Fruit fly (Drosophila melanogaster) whole organism, embryonic: Measurements from ENCODE around the gene SMC1.
A peak's percentile ranks its signal among the peaks of the same experiment; 100 is the strongest.

Experiments used
- Awh ChIP-seq: fragments of 200-800 bp; sonication (Bioruptor generic); IDR thresholded peaks from 2 replicates; pipeline ENCODE4, ENCODE4 v1.3.6; 2022; ENCODE audit warnings: missing biosample characterization, missing genetic modification characterization
- Bdp1 ChIP-seq: fragments of 200-800 bp; sonication (Bioruptor generic); optimal IDR thresholded peaks from 3 replicates; lab custom pipeline; 2016; ENCODE audit warnings: missing biosample characterization, missing genetic modification characterization
- CG10366 ChIP-seq: fragments of 200-800 bp; sonication (Bioruptor generic); IDR thresholded peaks from 2 replicates; pipeline ENCODE4 v1.3.6; 2022; ENCODE audit warnings: missing biosample characterization, missing genetic modification characterization
- CG11398 ChIP-seq: fragments of 200-800 bp; sonication (Bioruptor generic); optimal IDR thresholded peaks from 2 replicates; lab custom pipeline; 2016; ENCODE audit warnings: missing biosample characterization, missing genetic modification characterization
- CG11695 ChIP-seq: fragments of 200-800 bp; sonication (Bioruptor generic); IDR thresholded peaks from 3 replicates; pipeline ENCODE4 v1.3.6; 2022; ENCODE audit warnings: missing biosample characterization, missing genetic modification characterization
- CG13775 ChIP-seq: fragments of 200-800 bp; sonication (Bioruptor generic); optimal IDR thresholded peaks from 3 replicates; lab custom pipeline; 2017; ENCODE audit warnings: missing biosample characterization, mild to moderate bottlenecking, missing genetic modification characterization
- CG13894 ChIP-seq: fragments of 200-800 bp; sonication (Bioruptor generic); optimal IDR thresholded peaks from 3 replicates; lab custom pipeline; 2018; ENCODE audit warnings: missing biosample characterization, mild to moderate bottlenecking, missing genetic modification characterization, moderate library complexity
- CG15269 ChIP-seq: fragments of 200-800 bp; sonication (Bioruptor generic); optimal IDR thresholded peaks from 2 replicates; lab custom pipeline; 2018; ENCODE audit warnings: missing biosample characterization, mild to moderate bottlenecking, missing genetic modification characterization, moderate library complexity
- CG1602 ChIP-seq: fragments of 200-800 bp; sonication (Bioruptor generic); optimal IDR thresholded peaks from 3 replicates; lab custom pipeline; 2016; ENCODE audit warnings: missing biosample characterization, missing genetic modification characterization
- CG17361 ChIP-seq: fragments of 200-800 bp; sonication (Bioruptor generic); IDR thresholded peaks from 3 replicates; pipeline ENCODE4 v1.3.6; 2022; ENCODE audit warnings: missing biosample characterization, missing genetic modification characterization
- CG3163 ChIP-seq: fragments of 200-800 bp; sonication (Bioruptor generic); optimal IDR thresholded peaks from 3 replicates; lab custom pipeline; 2016; ENCODE audit warnings: missing biosample characterization, missing genetic modification characterization
- CG32532 ChIP-seq: fragments of 200-800 bp; sonication (Bioruptor generic); IDR thresholded peaks from 2 replicates; pipeline ENCODE4 v1.3.6; 2022; ENCODE audit warnings: missing biosample characterization, missing genetic modification characterization
- CG6689 ChIP-seq: fragments of 200-800 bp; sonication (Bioruptor generic); IDR thresholded peaks from 2 replicates; pipeline ENCODE4 v1.3.6; 2022; ENCODE audit warnings: missing biosample characterization, missing genetic modification characterization
- CG7556 ChIP-seq: fragments of 200-800 bp; sonication (Bioruptor generic); optimal IDR thresholded peaks from 2 replicates; lab custom pipeline; 2017; ENCODE audit warnings: missing biosample characterization, mild to moderate bottlenecking, missing genetic modification characterization
- CG8924 ChIP-seq: fragments of 200-800 bp; optimal IDR thresholded peaks from 3 replicates; lab custom pipeline; 2019; ENCODE audit warnings: missing biosample characterization, mild to moderate bottlenecking, missing genetic modification characterization, moderate library complexity
- CG9876 ChIP-seq: fragments of 200-800 bp; sonication (Bioruptor generic); optimal IDR thresholded peaks from 2 replicates; lab custom pipeline; 2016; ENCODE audit warnings: missing biosample characterization, missing genetic modification characterization
- CHES-1-like ChIP-seq: fragments of 200-800 bp; sonication (Bioruptor generic); optimal IDR thresholded peaks from 2 replicates; lab custom pipeline; 2016; ENCODE audit warnings: missing biosample characterization, missing genetic modification characterization
- Dll ChIP-seq: fragments of 200-800 bp; sonication (Bioruptor generic); IDR thresholded peaks from 4 replicates; pipeline ENCODE4 v1.3.6; 2022; ENCODE audit warnings: missing biosample characterization, missing genetic modification characterization; ENCODE audit not compliant: partially characterized antibody
- Hr51 ChIP-seq, 2 experiments: fragments of 200-800 bp; sonication (Bioruptor generic); optimal IDR thresholded peaks; 2 replicates in 1 of 2; 3 replicates in 1 of 2; lab custom pipeline; 2016 to 2018; ENCODE audit warnings: missing biosample characterization in 2 of 2, missing genetic modification characterization in 2 of 2, mild to moderate bottlenecking in 1 of 2, moderate library complexity in 1 of 2
- Mrtf ChIP-seq: fragments of 200-800 bp; sonication (Bioruptor generic); IDR thresholded peaks from 3 replicates; pipeline ENCODE4 v1.3.6; 2022; ENCODE audit warnings: missing biosample characterization, missing genetic modification characterization
- Poxn ChIP-seq: fragments of 200-800 bp; sonication (Bioruptor generic); IDR thresholded peaks from 2 replicates; pipeline ENCODE4 v1.3.6; 2022; ENCODE audit warnings: missing biosample characterization, missing genetic modification characterization
- Sox102F ChIP-seq: fragments of 200-800 bp; sonication (Bioruptor generic); optimal IDR thresholded peaks from 2 replicates; lab custom pipeline; 2018; ENCODE audit warnings: missing biosample characterization, mild to moderate bottlenecking, missing genetic modification characterization, moderate library complexity
- Sry-δ ChIP-seq: fragments of 200-800 bp; sonication (Bioruptor generic); optimal IDR thresholded peaks from 2 replicates; lab custom pipeline; 2016; ENCODE audit warnings: missing biosample characterization, missing genetic modification characterization
- Xrp1 ChIP-seq: fragments of 200-800 bp; sonication (Bioruptor generic); IDR thresholded peaks from 2 replicates; pipeline ENCODE4 v1.3.6; 2022; ENCODE audit warnings: missing biosample characterization, missing genetic modification characterization
- br ChIP-seq: fragments of >200 bp; optimal IDR thresholded peaks from 2 replicates; lab custom pipeline; 2017
- cad ChIP-seq: fragments of >200 bp; optimal IDR thresholded peaks from 2 replicates; lab custom pipeline; 2017; ENCODE audit warnings: missing biosample characterization, missing genetic modification characterization
- cg ChIP-seq: fragments of 200-800 bp; sonication (Bioruptor generic); optimal IDR thresholded peaks from 3 replicates; lab custom pipeline; 2019; ENCODE audit warnings: missing biosample characterization, mild to moderate bottlenecking, missing genetic modification characterization, moderate library complexity
- danr ChIP-seq: fragments of 200-800 bp; sonication (Bioruptor generic); IDR thresholded peaks from 2 replicates; pipeline ENCODE4 v1.3.6; 2022; ENCODE audit warnings: missing biosample characterization, missing genetic modification characterization
- dmrt99B ChIP-seq: fragments of 200-800 bp; sonication (Bioruptor generic); optimal IDR thresholded peaks from 2 replicates; lab custom pipeline; 2018; ENCODE audit warnings: missing biosample characterization, mild to moderate bottlenecking, missing genetic modification characterization, moderate library complexity
- eve ChIP-seq, 2 experiments: fragments of >200 bp; optimal IDR thresholded peaks; 2 replicates each; lab custom pipeline; 2017; ENCODE audit warnings: missing biosample characterization in 2 of 2, missing genetic modification characterization in 2 of 2
- fd102C ChIP-seq: fragments of 200-800 bp; sonication (Bioruptor generic); optimal IDR thresholded peaks from 2 replicates; lab custom pipeline; 2018; ENCODE audit warnings: missing biosample characterization, mild to moderate bottlenecking, missing genetic modification characterization, moderate library complexity
- fu2 ChIP-seq: fragments of 200-800 bp; sonication (Bioruptor generic); optimal IDR thresholded peaks from 2 replicates; lab custom pipeline; 2016; ENCODE audit warnings: missing biosample characterization, missing genetic modification characterization
- gro ChIP-seq: fragments of 200-800 bp; sonication (Bioruptor generic); optimal IDR thresholded peaks from 2 replicates; lab custom pipeline; 2016; ENCODE audit warnings: missing biosample characterization, missing genetic modification characterization
- hbn ChIP-seq: fragments of 200-800 bp; sonication (Bioruptor generic); IDR thresholded peaks from 2 replicates; pipeline ENCODE4 v1.3.6; 2022; ENCODE audit warnings: missing biosample characterization, missing genetic modification characterization; ENCODE audit not compliant: partially characterized antibody
- kni ChIP-seq: fragments of 200-800 bp; sonication (Bioruptor generic); optimal IDR thresholded peaks from 3 replicates; lab custom pipeline; 2017; ENCODE audit warnings: mild to moderate bottlenecking, missing biosample characterization, missing genetic modification reagents, missing genetic modification characterization
- lbe ChIP-seq: fragments of 200-800 bp; sonication (Bioruptor generic); optimal IDR thresholded peaks from 2 replicates; lab custom pipeline; 2016; ENCODE audit warnings: missing biosample characterization, mild to moderate bottlenecking, missing genetic modification characterization
- lov ChIP-seq, 2 experiments: fragments of 200-800 bp in 1 of 2; fragments of >200 bp in 1 of 2; sonication (Bioruptor generic) in 1 of 2; IDR thresholded peaks in 1 of 2; optimal IDR thresholded peaks in 1 of 2; 2 replicates in 1 of 2; 3 replicates in 1 of 2; pipeline versions ENCODE4 v1.3.6 to Lab custom; 2017 to 2022; ENCODE audit warnings: missing biosample characterization in 1 of 2, missing genetic modification characterization in 1 of 2
- luna ChIP-seq: fragments of 200-800 bp; sonication (Bioruptor generic); optimal IDR thresholded peaks from 2 replicates; lab custom pipeline; 2016; ENCODE audit warnings: missing biosample characterization, missing genetic modification characterization
- nau ChIP-seq: fragments of 200-800 bp; sonication (Bioruptor generic); optimal IDR thresholded peaks from 3 replicates; lab custom pipeline; 2017; ENCODE audit warnings: missing biosample characterization, mild to moderate bottlenecking, missing genetic modification characterization, missing genetic modification reagents
- nom ChIP-seq: fragments of 200-800 bp; sonication (Bioruptor generic); optimal IDR thresholded peaks from 2 replicates; lab custom pipeline; 2017; ENCODE audit warnings: missing biosample characterization, missing genetic modification characterization, mild to moderate bottlenecking, moderate library complexity, missing genetic modification reagents
- schlank ChIP-seq: fragments of 200-800 bp; sonication (Bioruptor generic); optimal IDR thresholded peaks from 2 replicates; lab custom pipeline; 2018; ENCODE audit warnings: missing biosample characterization, mild to moderate bottlenecking, missing genetic modification characterization
- shn ChIP-seq: fragments of 200-800 bp; sonication (Bioruptor generic); optimal IDR thresholded peaks from 3 replicates; lab custom pipeline; 2016; ENCODE audit warnings: missing biosample characterization, missing genetic modification characterization
- sob ChIP-seq: fragments of 200-800 bp; sonication (Bioruptor generic); IDR thresholded peaks from 2 replicates; pipeline ENCODE4 v1.3.6; 2022; ENCODE audit warnings: missing biosample characterization, missing genetic modification characterization
- stc ChIP-seq: fragments of 200-800 bp; sonication (Bioruptor generic); IDR thresholded peaks from 2 replicates; pipeline ENCODE4 v1.3.6; 2022; ENCODE audit warnings: missing biosample characterization, missing genetic modification characterization
- stwl ChIP-seq: fragments of 200-800 bp; sonication (Bioruptor generic); optimal IDR thresholded peaks from 3 replicates; lab custom pipeline; 2018; ENCODE audit warnings: missing biosample characterization, mild to moderate bottlenecking, missing genetic modification characterization, moderate library complexity
- twi ChIP-seq: fragments of 200-800 bp; optimal IDR thresholded peaks from 2 replicates; lab custom pipeline; 2019; ENCODE audit warnings: missing biosample characterization, mild to moderate bottlenecking, missing genetic modification characterization, moderate library complexity
- usp ChIP-seq: fragments of >200 bp; optimal IDR thresholded peaks from 2 replicates; lab custom pipeline; 2017; ENCODE audit warnings: missing biosample characterization, missing genetic modification characterization
- vnd ChIP-seq: fragments of 200-800 bp; sonication (Bioruptor generic); IDR thresholded peaks from 3 replicates; pipeline ENCODE4 v1.3.6; 2022; ENCODE audit warnings: missing biosample characterization, missing genetic modification characterization; ENCODE audit not compliant: partially characterized antibody
- zf30C ChIP-seq: fragments of 200-800 bp; sonication (Bioruptor generic); optimal IDR thresholded peaks from 3 replicates; lab custom pipeline; 2018; ENCODE audit warnings: missing biosample characterization, mild to moderate bottlenecking, missing genetic modification characterization

SMC1 gene

DNA sequence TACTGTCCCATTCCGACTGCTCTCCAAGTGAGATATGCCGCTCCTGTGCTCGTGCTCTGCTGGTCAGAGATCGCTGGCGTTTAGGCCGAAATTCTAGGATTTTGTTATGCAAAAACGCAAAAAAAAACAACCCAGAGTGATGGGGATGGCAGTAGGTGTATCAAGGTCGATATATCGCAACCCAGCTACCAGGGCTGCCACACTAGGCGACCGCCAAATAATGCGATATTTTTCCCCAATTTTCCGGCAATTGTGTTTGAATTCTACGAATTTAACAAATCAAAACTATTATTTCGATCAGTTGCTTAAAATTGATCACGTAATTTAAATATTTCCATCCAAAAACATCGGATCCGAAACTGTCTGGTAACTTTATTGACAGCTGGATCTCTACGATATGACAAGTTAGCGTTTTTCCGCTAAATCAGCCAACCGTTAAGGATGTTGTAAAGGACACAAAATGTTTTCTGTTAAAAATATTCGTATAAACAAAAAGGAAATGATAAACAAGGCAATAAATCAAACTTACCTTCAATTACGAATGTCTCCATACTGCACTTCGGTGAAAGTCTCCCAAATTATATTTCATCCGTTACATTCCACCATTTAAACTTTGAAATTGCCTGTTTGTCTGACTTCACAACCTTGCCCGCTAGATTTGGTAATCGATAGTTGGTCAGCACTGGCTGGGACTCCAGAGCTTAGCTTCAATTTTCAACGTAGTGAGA, 20.4 kb upstream of the SMC1 start, which contains the start of gene spas (continued):
- TF ChIP-seq CG11695: 0 out of 3 replicates have a peak, but pooled peaks have one; percentile 18
- TF ChIP-seq Sry-δ: peak; percentile 95
- TF ChIP-seq fd102C (GFP tag; lab: Kevin White, UChicago): peak; percentile 31
- no peak for TF ChIP-seq nom
- TF ChIP-seq danr (GFP tag; lab: Robert Waterston, UW): peak; percentile 50; the same call in 1 of the 2 replicates
- peak; percentile 22 for TF ChIP-seq schlank (tag; lab: Kevin White, UChicago)
- peak; percentile 52; the same call in 1 of the 3 replicates for TF ChIP-seq Mrtf (GFP tag; lab: Robert Waterston, UW)
- TF ChIP-seq stc: peak; percentile 47; the same call in 1 of the 2 replicates
- TF ChIP-seq luna (GFP tag; lab: Kevin White, UChicago): no peak
- peak; percentile 58 for TF ChIP-seq CG3163 (GFP tag; lab: Kevin White, UChicago)
- TF ChIP-seq CG11398 (GFP tag; lab: Kevin White, UChicago): peak; percentile 42
- no peak for TF ChIP-seq CG15269 (tag; lab: Kevin White, UChicago)
- TF ChIP-seq lbe (GFP tag; lab: Kevin White, UChicago): no peak
- TF ChIP-seq CG8924 (tag; lab: Kevin White, UChicago): peak; percentile 46
- no peak for TF ChIP-seq dmrt99B (tag; lab: Kevin White, UChicago)
- TF ChIP-seq lov (optimal IDR thresholded peaks at IDR 0.05; lab: Kevin White, UChicago): no peak
- TF ChIP-seq lov (GFP tag; IDR thresholded peaks at IDR 0.05; lab: Robert Waterston, UW): peak; percentile 66; the same call in 1 of the 3 replicates
- TF ChIP-seq cad (GFP tag; lab: Kevin White, UChicago): no peak
- TF ChIP-seq Poxn (GFP tag; lab: Robert Waterston, UW): peak; percentile 39; the same call in 1 of the 2 replicates
- peak; percentile 71 for TF ChIP-seq CG6689
- TF ChIP-seq CG7556 (GFP tag; lab: Kevin White, UChicago): peak; percentile 49
- TF ChIP-seq twi (tag; lab: Kevin White, UChicago): peak; percentile 46
- peak in 1 of 2 experiments; percentile 59 for TF ChIP-seq Hr51 (GFP tag; optimal IDR thresholded peaks at IDR 0.05; lab: Kevin White, UChicago)
- TF ChIP-seq CG10366 (GFP tag; lab: Robert Waterston, UW): peak; percentile 78
- TF ChIP-seq CG1602 (GFP tag; lab: Kevin White, UChicago): peak; percentile 54
- peak; percentile 96 for TF ChIP-seq Dll (GFP tag; lab: Robert Waterston, UW)
- TF ChIP-seq Bdp1 (GFP tag; lab: Kevin White, UChicago): peak; percentile 65
- peak; percentile 79 for TF ChIP-seq Xrp1 (GFP tag; lab: Robert Waterston, UW)
- no peak for TF ChIP-seq nau
- peak; percentile 80 for TF ChIP-seq sob (GFP tag; lab: Robert Waterston, UW)
- peak; percentile 96 for TF ChIP-seq vnd (GFP tag; lab: Robert Waterston, UW)
- TF ChIP-seq hbn: peak; percentile 94
- peak; percentile 77 for TF ChIP-seq shn
- TF ChIP-seq br (lab: Kevin White, UChicago): no peak
- TF ChIP-seq usp: no peak
- peak; percentile 28 for TF ChIP-seq kni (GFP tag; lab: Kevin White, UChicago)
- peak; percentile 14 for TF ChIP-seq gro (GFP tag; lab: Kevin White, UChicago)
- no peak for TF ChIP-seq eve (GFP tag; optimal IDR thresholded peaks at IDR 0.05; lab: Kevin White, UChicago)
- TF ChIP-seq CG9876 (GFP tag; lab: Kevin White, UChicago): peak; percentile 31
- TF ChIP-seq zf30C (GFP tag; lab: Kevin White, UChicago): no peak
- 0 out of 2 replicates have a peak, but pooled peaks have one; percentile 25 for TF ChIP-seq Awh (GFP tag; lab: Robert Waterston, UW)
- peak; percentile 38 for TF ChIP-seq stwl (tag; lab: Kevin White, UChicago)
- TF ChIP-seq fu2 (GFP tag; lab: Kevin White, UChicago): peak; percentile 76
- peak; percentile 86 for TF ChIP-seq CG17361 (GFP tag; lab: Robert Waterston, UW)
- TF ChIP-seq Sox102F (GFP tag; lab: Kevin White, UChicago): no peak
- TF ChIP-seq CHES-1-like (GFP tag; lab: Kevin White, UChicago): peak; percentile 77
- peak; percentile 53 for TF ChIP-seq CG13894 (tag; lab: Kevin White, UChicago)
- peak; percentile 87 for TF ChIP-seq CG13775
- no peak for TF ChIP-seq cg
- peak; percentile 76 for TF ChIP-seq CG32532 (GFP tag; lab: Robert Waterston, UW)
